Fruit fly (Drosophila melanogaster) whole organism, embryonic: ENCODE results near the gene Obp99d.

ENCODE experiments used
- Ada2b ChIP-seq: fragments of 200-800 bp; sonication (Bioruptor generic); IDR thresholded peaks from 2 replicates; pipeline ENCODE4 v1.3.6; 2022; ENCODE audit warnings: missing biosample characterization, missing genetic modification characterization
- Blimp-1 ChIP-seq: fragments of 200-800 bp; sonication (Bioruptor generic); optimal IDR thresholded peaks from 3 replicates; lab custom pipeline; 2018; ENCODE audit warnings: missing biosample characterization, missing genetic modification characterization, mild to moderate bottlenecking, moderate library complexity, missing genetic modification reagents
- BtbVII ChIP-seq: fragments of 200-800 bp; sonication (Bioruptor generic); optimal IDR thresholded peaks from 3 replicates; lab custom pipeline; 2017; ENCODE audit warnings: missing biosample characterization, mild to moderate bottlenecking, missing genetic modification characterization
- CG10147 ChIP-seq: fragments of 200-800 bp; sonication (Bioruptor generic); optimal IDR thresholded peaks from 2 replicates; lab custom pipeline; 2019; ENCODE audit warnings: missing biosample characterization, mild to moderate bottlenecking, missing genetic modification characterization, moderate library complexity
- CG10654 ChIP-seq: fragments of 200-800 bp; sonication (Bioruptor generic); optimal IDR thresholded peaks from 2 replicates; lab custom pipeline; 2016; ENCODE audit warnings: missing biosample characterization, missing genetic modification characterization
- CG11560 ChIP-seq: fragments of 200-800 bp; sonication (Bioruptor generic); IDR thresholded peaks from 3 replicates; pipeline ENCODE4 v1.3.6; 2022; ENCODE audit warnings: missing biosample characterization, missing genetic modification characterization
- CG12236 ChIP-seq: fragments of 200-800 bp; sonication (Bioruptor generic); optimal IDR thresholded peaks from 2 replicates; lab custom pipeline; 2016; ENCODE audit warnings: missing biosample characterization, missing genetic modification characterization
- CG12299 ChIP-seq: fragments of 200-800 bp; sonication (Bioruptor generic); optimal IDR thresholded peaks from 2 replicates; lab custom pipeline; 2018; ENCODE audit warnings: missing biosample characterization, mild to moderate bottlenecking, missing genetic modification characterization
- CG14667 ChIP-seq: fragments of 200-800 bp; sonication (Bioruptor generic); IDR thresholded peaks from 2 replicates; pipeline ENCODE4 v1.3.6; 2022; ENCODE audit warnings: missing biosample characterization, missing genetic modification characterization
- CG17829 ChIP-seq: fragments of 200-800 bp; optimal IDR thresholded peaks from 2 replicates; lab custom pipeline; 2019; ENCODE audit warnings: missing biosample characterization, mild to moderate bottlenecking, missing genetic modification characterization, moderate library complexity
- CG18476 ChIP-seq: fragments of 200-800 bp; sonication (Bioruptor generic); optimal IDR thresholded peaks from 2 replicates; lab custom pipeline; 2016; ENCODE audit warnings: missing biosample characterization, mild to moderate bottlenecking, missing genetic modification characterization
- CG18764 ChIP-seq: fragments of 200-800 bp; sonication (Bioruptor generic); optimal IDR thresholded peaks from 3 replicates; lab custom pipeline; 2016; ENCODE audit warnings: missing biosample characterization, missing genetic modification characterization
- CG3163 ChIP-seq: fragments of 200-800 bp; sonication (Bioruptor generic); optimal IDR thresholded peaks from 3 replicates; lab custom pipeline; 2016; ENCODE audit warnings: missing biosample characterization, missing genetic modification characterization
- CG3726 ChIP-seq: fragments of 200-800 bp; sonication (Bioruptor generic); IDR thresholded peaks from 3 replicates; pipeline ENCODE4, ENCODE4 v1.3.6; 2022; ENCODE audit warnings: missing biosample characterization, missing genetic modification characterization
- CG4328 ChIP-seq: fragments of 200-800 bp; sonication (Bioruptor generic); optimal IDR thresholded peaks from 3 replicates; lab custom pipeline; 2017; ENCODE audit warnings: missing biosample characterization, missing genetic modification reagents, missing genetic modification characterization
- CG4707 ChIP-seq: fragments of 200-800 bp; sonication (Bioruptor generic); optimal IDR thresholded peaks from 2 replicates; lab custom pipeline; 2018; ENCODE audit warnings: missing biosample characterization, mild to moderate bottlenecking, missing genetic modification characterization, moderate library complexity
- CG5180 ChIP-seq: fragments of 200-800 bp; sonication (Bioruptor generic); optimal IDR thresholded peaks from 3 replicates; lab custom pipeline; 2017; ENCODE audit warnings: missing biosample characterization, missing genetic modification characterization, mild to moderate bottlenecking, moderate library complexity, missing genetic modification reagents
- CG6175 ChIP-seq: fragments of 200-800 bp; sonication (Bioruptor generic); IDR thresholded peaks from 3 replicates; pipeline ENCODE4 v1.3.6; 2022; ENCODE audit warnings: missing biosample characterization, missing genetic modification characterization
- CG6654 ChIP-seq: fragments of 200-800 bp; sonication (Bioruptor generic); optimal IDR thresholded peaks from 2 replicates; lab custom pipeline; 2017; ENCODE audit warnings: missing biosample characterization, mild to moderate bottlenecking, missing genetic modification characterization
- CG6689 ChIP-seq: fragments of 200-800 bp; sonication (Bioruptor generic); IDR thresholded peaks from 2 replicates; pipeline ENCODE4 v1.3.6; 2022; ENCODE audit warnings: missing biosample characterization, missing genetic modification characterization
- CG7963 ChIP-seq: fragments of 200-800 bp; sonication (Bioruptor generic); IDR thresholded peaks from 3 replicates; pipeline ENCODE4 v1.3.6; 2022; ENCODE audit warnings: missing biosample characterization, missing genetic modification characterization; ENCODE audit not compliant: partially characterized antibody
- CG7987 ChIP-seq: fragments of 200-800 bp; sonication (Bioruptor generic); optimal IDR thresholded peaks from 2 replicates; lab custom pipeline; 2018; ENCODE audit warnings: missing biosample characterization, mild to moderate bottlenecking, missing genetic modification characterization, moderate library complexity
- CG8765 ChIP-seq: fragments of 200-800 bp; sonication (Bioruptor generic); IDR thresholded peaks from 2 replicates; pipeline ENCODE4 v1.3.6; 2022; ENCODE audit warnings: missing biosample characterization, missing genetic modification characterization
- CG9215 ChIP-seq: fragments of 200-800 bp; sonication (Bioruptor generic); IDR thresholded peaks from 2 replicates; pipeline ENCODE4 v1.3.6; 2022; ENCODE audit warnings: missing biosample characterization, missing genetic modification characterization
- CTCF ChIP-seq: fragments of 200-800 bp; sonication (Bioruptor generic); optimal IDR thresholded peaks from 2 replicates; lab custom pipeline; 2017; ENCODE audit warnings: missing biosample characterization, mild to moderate bottlenecking, missing genetic modification characterization, moderate library complexity
- CrebB ChIP-seq: fragments of 200-800 bp; sonication (Bioruptor generic); optimal IDR thresholded peaks from 3 replicates; lab custom pipeline; 2018; ENCODE audit warnings: missing biosample characterization, mild to moderate bottlenecking, missing genetic modification characterization
- Doc3 ChIP-seq: fragments of 200-800 bp; sonication (Bioruptor generic); IDR thresholded peaks from 3 replicates; pipeline ENCODE4 v1.3.6; 2022; ENCODE audit warnings: missing biosample characterization, missing genetic modification characterization; ENCODE audit not compliant: partially characterized antibody
- Ets65A ChIP-seq: fragments of 200-800 bp; sonication (Bioruptor generic); peaks from one replicate; lab custom pipeline; 2016; ENCODE audit warnings: missing biosample characterization, missing genetic modification characterization
- Ets97D ChIP-seq: fragments of 200-800 bp; sonication (Bioruptor generic); optimal IDR thresholded peaks from 3 replicates; lab custom pipeline; 2016; ENCODE audit warnings: missing biosample characterization, missing genetic modification characterization
- Fer3 ChIP-seq: fragments of 200-800 bp; sonication (Bioruptor generic); optimal IDR thresholded peaks from 2 replicates; lab custom pipeline; 2018; ENCODE audit warnings: missing biosample characterization, mild to moderate bottlenecking, missing genetic modification characterization, moderate library complexity
- HLH4C ChIP-seq: fragments of 200-800 bp; sonication (Bioruptor generic); IDR thresholded peaks from 3 replicates; pipeline ENCODE4 v1.3.6; 2022; ENCODE audit warnings: missing biosample characterization, missing genetic modification characterization; ENCODE audit not compliant: partially characterized antibody
- HmgZ ChIP-seq: fragments of 200-800 bp; sonication (Bioruptor generic); optimal IDR thresholded peaks from 2 replicates; lab custom pipeline; 2018; ENCODE audit warnings: missing biosample characterization, mild to moderate bottlenecking, missing genetic modification characterization
- Lhr ChIP-seq: fragments of 200-800 bp; sonication (Bioruptor generic); optimal IDR thresholded peaks from 3 replicates; lab custom pipeline; 2017; ENCODE audit warnings: mild to moderate bottlenecking, missing biosample characterization, missing genetic modification reagents, missing genetic modification characterization
- MTF-1 ChIP-seq: fragments of 200-800 bp; sonication (Bioruptor generic); optimal IDR thresholded peaks from 2 replicates; lab custom pipeline; 2018; ENCODE audit warnings: missing biosample characterization, mild to moderate bottlenecking, missing genetic modification characterization, borderline replicate concordance
- Mad ChIP-seq: fragments of 200-800 bp; sonication (Bioruptor generic); optimal IDR thresholded peaks from 2 replicates; lab custom pipeline; 2016; ENCODE audit warnings: missing biosample characterization, missing genetic modification characterization
- Myb ChIP-seq: fragments of 200-800 bp; sonication (Bioruptor generic); optimal IDR thresholded peaks from 2 replicates; lab custom pipeline; 2016; ENCODE audit warnings: missing biosample characterization, missing genetic modification characterization
- YL-1 ChIP-seq: fragments of 200-800 bp; sonication (Bioruptor generic); optimal IDR thresholded peaks from 3 replicates; lab custom pipeline; 2017; ENCODE audit warnings: missing biosample characterization, mild to moderate bottlenecking, missing genetic modification characterization
- ash1 ChIP-seq: fragments of 200-800 bp; sonication (Bioruptor generic); optimal IDR thresholded peaks from 2 replicates; lab custom pipeline; 2018; ENCODE audit warnings: missing biosample characterization, mild to moderate bottlenecking, missing genetic modification characterization
- bab2 ChIP-seq: fragments of 200-800 bp; sonication (Bioruptor generic); optimal IDR thresholded peaks from 2 replicates; lab custom pipeline; 2016; ENCODE audit warnings: missing biosample characterization, missing genetic modification characterization
- ci ChIP-seq: fragments of 200-800 bp; sonication (Bioruptor generic); IDR thresholded peaks from 3 replicates; pipeline ENCODE4 v1.3.6; 2022; ENCODE audit warnings: missing biosample characterization, missing genetic modification characterization
- exex ChIP-seq: fragments of 200-800 bp; sonication (Bioruptor generic); optimal IDR thresholded peaks from 4 replicates; lab custom pipeline; 2018; ENCODE audit warnings: missing biosample characterization, mild to moderate bottlenecking, missing genetic modification characterization, moderate library complexity
- fd96Cb ChIP-seq: fragments of 200-800 bp; sonication (Bioruptor generic); optimal IDR thresholded peaks from 2 replicates; lab custom pipeline; 2018; ENCODE audit warnings: missing biosample characterization, mild to moderate bottlenecking, missing genetic modification characterization, moderate library complexity
- grn ChIP-seq: fragments of 200-800 bp; sonication (Bioruptor generic); optimal IDR thresholded peaks from 3 replicates; lab custom pipeline; 2017; ENCODE audit warnings: missing biosample characterization, missing genetic modification characterization
- kah ChIP-seq: fragments of 200-800 bp; sonication (Bioruptor generic); optimal IDR thresholded peaks from 2 replicates; lab custom pipeline; 2018; ENCODE audit warnings: missing biosample characterization, mild to moderate bottlenecking, missing genetic modification characterization
- lilli ChIP-seq: fragments of 200-800 bp; sonication (Bioruptor generic); optimal IDR thresholded peaks from 3 replicates; lab custom pipeline; 2016; ENCODE audit warnings: missing biosample characterization, missing genetic modification characterization
- mld ChIP-seq: fragments of 200-800 bp; sonication (Bioruptor generic); IDR thresholded peaks from 3 replicates; pipeline ENCODE4 v1.3.6; 2022; ENCODE audit warnings: missing biosample characterization, missing genetic modification characterization; ENCODE audit not compliant: partially characterized antibody
- pfk ChIP-seq: fragments of 200-800 bp; sonication (Bioruptor generic); optimal IDR thresholded peaks from 2 replicates; lab custom pipeline; 2018; ENCODE audit warnings: missing biosample characterization, mild to moderate bottlenecking, missing genetic modification characterization, moderate library complexity
- schlank ChIP-seq: fragments of 200-800 bp; sonication (Bioruptor generic); optimal IDR thresholded peaks from 2 replicates; lab custom pipeline; 2018; ENCODE audit warnings: missing biosample characterization, mild to moderate bottlenecking, missing genetic modification characterization
- stc ChIP-seq: fragments of 200-800 bp; sonication (Bioruptor generic); IDR thresholded peaks from 2 replicates; pipeline ENCODE4 v1.3.6; 2022; ENCODE audit warnings: missing biosample characterization, missing genetic modification characterization
- stwl ChIP-seq: fragments of 200-800 bp; sonication (Bioruptor generic); optimal IDR thresholded peaks from 3 replicates; lab custom pipeline; 2018; ENCODE audit warnings: missing biosample characterization, mild to moderate bottlenecking, missing genetic modification characterization, moderate library complexity
- vvl ChIP-seq: fragments of 200-800 bp; sonication (Bioruptor generic); IDR thresholded peaks from 2 replicates; pipeline ENCODE4 v1.3.6; 2022; ENCODE audit warnings: missing biosample characterization, missing genetic modification characterization

Gene Obp99d

DNA sequence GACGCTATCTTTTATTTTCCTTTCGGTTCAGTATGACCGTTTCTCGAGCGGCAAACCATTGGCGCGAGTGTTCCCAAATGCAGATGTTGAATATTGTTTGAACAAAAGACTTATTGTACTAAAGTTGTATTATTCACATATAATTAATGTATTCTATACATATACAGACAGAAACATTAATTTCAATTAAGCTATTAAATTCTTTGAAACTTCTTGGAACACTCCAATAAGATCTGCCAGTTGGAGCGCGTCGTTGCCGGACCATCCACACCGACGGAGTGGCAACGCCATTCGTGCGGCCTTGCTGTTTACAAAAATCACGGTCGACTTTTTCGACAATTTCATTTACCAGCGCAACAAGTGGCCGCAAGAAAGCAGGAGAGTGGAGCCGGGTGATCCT, 30.8 kb downstream of the Obp99d start, which contains the start of the genes Wdr24 and IntS11 (continued):
- no peak for TF ChIP-seq ash1 (GFP tag; lab: Kevin White, UChicago)
- TF ChIP-seq stc: peak; percentile 87
- TF ChIP-seq CG3163 (GFP tag; lab: Kevin White, UChicago): no peak
- TF ChIP-seq CG7963: no peak
- TF ChIP-seq mld: no peak
- peak; percentile 41 for TF ChIP-seq CTCF
- peak; percentile 85; the same call in 1 of the 2 replicates for TF ChIP-seq CG8765
- peak; percentile 82 for TF ChIP-seq CG18476 (GFP tag; lab: Kevin White, UChicago)
- peak; percentile 88 for TF ChIP-seq CG6175
- TF ChIP-seq Lhr (GFP tag; lab: Kevin White, UChicago): no peak
- TF ChIP-seq bab2 (GFP tag; lab: Kevin White, UChicago): peak; percentile 79
- peak; percentile 84 for TF ChIP-seq CG11560 (tag; lab: Robert Waterston, UW)
- peak; percentile 84 for TF ChIP-seq Ada2b
- peak; percentile 79 for TF ChIP-seq CrebB (tag; lab: Kevin White, UChicago)
- TF ChIP-seq CG6689 (GFP tag; lab: Robert Waterston, UW): peak; percentile 88
- peak; percentile 9 for TF ChIP-seq kah (GFP tag; lab: Kevin White, UChicago)
- TF ChIP-seq Doc3 (GFP tag; lab: Robert Waterston, UW): no peak
- peak; percentile 98 for TF ChIP-seq Ets65A
- peak; percentile 92 for TF ChIP-seq Fer3
- TF ChIP-seq CG10147 (GFP tag; lab: Kevin White, UChicago): peak; percentile 82
- peak; percentile 64 for TF ChIP-seq CG12299 (tag; lab: Kevin White, UChicago)
- TF ChIP-seq CG14667 (GFP tag; lab: Robert Waterston, UW): peak; percentile 94
- TF ChIP-seq HLH4C (GFP tag; lab: Robert Waterston, UW): no peak
- TF ChIP-seq CG6654 (GFP tag; lab: Kevin White, UChicago): no peak
- TF ChIP-seq Ets97D (GFP tag; lab: Kevin White, UChicago): peak; percentile 67
- peak; percentile 64 for TF ChIP-seq Mad
- TF ChIP-seq CG18764 (GFP tag; lab: Kevin White, UChicago): peak; percentile 53
- TF ChIP-seq YL-1: peak; percentile 79
- TF ChIP-seq CG9215: peak; percentile 93
- no peak for TF ChIP-seq CG12236 (GFP tag; lab: Kevin White, UChicago)
- TF ChIP-seq HmgZ (tag; lab: Kevin White, UChicago): peak; percentile 94
- peak; percentile 89 for TF ChIP-seq ci (GFP tag; lab: Robert Waterston, UW)
- peak; percentile 75 for TF ChIP-seq fd96Cb (tag; lab: Kevin White, UChicago)
- TF ChIP-seq vvl (GFP tag; lab: Robert Waterston, UW): peak; percentile 96
- peak; percentile 65 for TF ChIP-seq stwl (tag; lab: Kevin White, UChicago)
- peak; percentile 27 for TF ChIP-seq BtbVII (GFP tag; lab: Kevin White, UChicago)
- peak; percentile 48 for TF ChIP-seq CG10654
- no peak for TF ChIP-seq Blimp-1 (GFP tag; lab: Kevin White, UChicago)
- peak; percentile 47 for TF ChIP-seq grn (GFP tag; lab: Kevin White, UChicago)
- peak; percentile 47 for TF ChIP-seq CG4328 (GFP tag; lab: Kevin White, UChicago)
- no peak for TF ChIP-seq MTF-1 (GFP tag; lab: Kevin White, UChicago)
- peak; percentile 79 for TF ChIP-seq CG17829
- TF ChIP-seq CG7987 (GFP tag; lab: Kevin White, UChicago): peak; percentile 47
- TF ChIP-seq CG4707: no peak
- TF ChIP-seq schlank (tag; lab: Kevin White, UChicago): peak; percentile 63
- peak; percentile 68 for TF ChIP-seq Myb (GFP tag; lab: Kevin White, UChicago)
- TF ChIP-seq pfk (GFP tag; lab: Kevin White, UChicago): no peak
- TF ChIP-seq CG3726 (GFP tag; lab: Robert Waterston, UW): peak; percentile 85; the same call in 2 of the 3 replicates
- TF ChIP-seq lilli (GFP tag; lab: Kevin White, UChicago): peak; percentile 93
- peak; percentile 60 for TF ChIP-seq exex (tag; lab: Kevin White, UChicago)
- no peak for TF ChIP-seq CG5180 (GFP tag; lab: Kevin White, UChicago)
